Fruit fly (Drosophila melanogaster): ENCODE results near the gene CAHbeta.

CAHbeta gene

dm6 chr3R:9031797-9032418 lies 51.2 kb downstream of the CAHbeta start:
- no peak for TF ChIP-seq CTCF (optimal IDR thresholded peaks at IDR 0.05)
- TF ChIP-seq CG8478 (optimal IDR thresholded peaks at IDR 0.05), result no peak
